Worm (Caenorhabditis elegans) whole organism, L4 larva: ENCODE data around the gene rps-29.

Experiments used
- D1046.2 ChIP-seq: fragments of 200-800 bp; sonication (Bioruptor generic); IDR thresholded peaks from 2 replicates; pipeline ENCODE4 v1.3.6; 2022; ENCODE audit warnings: missing genetic modification characterization, missing compliant biosample characterization
- F10B5.3 ChIP-seq: sonication (generic microtip); optimal IDR thresholded peaks from 2 replicates; lab custom pipeline; 2016; ENCODE audit warnings: mild to moderate bottlenecking, missing genetic modification characterization, missing compliant biosample characterization
- F26F4.8 ChIP-seq: fragments of 200-800 bp; sonication (Bioruptor generic); conservative IDR thresholded peaks from 2 replicates; pipeline ENCODE4 v1.3.6; 2022; ENCODE audit warnings: missing genetic modification characterization, missing compliant biosample characterization
- F37D6.2 ChIP-seq: sonication (generic microtip); optimal IDR thresholded peaks from 2 replicates; lab custom pipeline; 2016; ENCODE audit warnings: mild to moderate bottlenecking, missing genetic modification characterization, missing compliant biosample characterization
- F44E2.7 ChIP-seq: fragments of 200-800 bp; sonication (Bioruptor generic); IDR thresholded peaks from 2 replicates; pipeline ENCODE4 v2.1.2; 2022; ENCODE audit warnings: missing genetic modification characterization, missing compliant biosample characterization
- R02D3.7 ChIP-seq: fragments of 150-350 bp; sonication (generic microtip); optimal IDR thresholded peaks from 3 replicates; lab custom pipeline; 2014; ENCODE audit warnings: missing biosample characterization, missing genetic modification characterization
- T20F7.1 ChIP-seq: fragments of 200-800 bp; sonication (Bioruptor generic); optimal IDR thresholded peaks from 2 replicates; lab custom pipeline; 2018; ENCODE audit warnings: mild to moderate bottlenecking, missing genetic modification characterization, missing compliant biosample characterization
- Y48G9A.11 ChIP-seq: fragments of 200-800 bp; sonication (Bioruptor generic); IDR thresholded peaks from 2 replicates; pipeline ENCODE4 v1.3.6; 2022; ENCODE audit warnings: missing genetic modification reagents, missing genetic modification characterization, missing compliant biosample characterization
- Y5F2A.4 ChIP-seq: fragments of 200-800 bp; sonication (Bioruptor generic); optimal IDR thresholded peaks from 2 replicates; lab custom pipeline; 2018; ENCODE audit warnings: mild to moderate bottlenecking, missing genetic modification characterization, missing compliant biosample characterization
- aha-1 ChIP-seq: fragments of 150-350 bp; peaks from one replicate; lab custom pipeline; 2014; ENCODE audit warnings: missing biosample characterization, missing genetic modification characterization
- aly-2 ChIP-seq: sonication (generic microtip); optimal IDR thresholded peaks from 2 replicates; lab custom pipeline; 2018; ENCODE audit warnings: missing biosample characterization, missing genetic modification characterization
- ceh-28 ChIP-seq: fragments of 150-350 bp; optimal IDR thresholded peaks from 2 replicates; lab custom pipeline; 2014; ENCODE audit warnings: missing biosample characterization, missing genetic modification reagents, missing genetic modification characterization
- daf-19 ChIP-seq: fragments of 200-800 bp; sonication (Bioruptor generic); conservative IDR thresholded peaks from 2 replicates; pipeline ENCODE4 v1.3.6; 2022; ENCODE audit warnings: missing genetic modification characterization, missing compliant biosample characterization
- dmd-6 ChIP-seq: fragments of 200-800 bp; sonication (Bioruptor generic); IDR thresholded peaks from 2 replicates; pipeline ENCODE4 v1.3.6; 2022; ENCODE audit warnings: missing genetic modification reagents, missing genetic modification characterization, missing compliant biosample characterization
- dpl-1 ChIP-seq: fragments of 150-350 bp; optimal IDR thresholded peaks from 2 replicates; lab custom pipeline; 2014; ENCODE audit warnings: missing biosample characterization, missing genetic modification reagents, missing genetic modification characterization
- dve-1 ChIP-seq: sonication (generic microtip); optimal IDR thresholded peaks from 2 replicates; lab custom pipeline; 2017; ENCODE audit warnings: antibody characterized with exemption, mild to moderate bottlenecking, missing genetic modification characterization, missing compliant biosample characterization; ENCODE audit not compliant: insufficient read depth
- fkh-10 ChIP-seq: fragments of 150-350 bp; optimal IDR thresholded peaks from 2 replicates; lab custom pipeline; 2014; ENCODE audit warnings: missing biosample characterization, missing genetic modification reagents, missing genetic modification characterization
- fos-1 ChIP-seq: fragments of 150-350 bp; optimal IDR thresholded peaks from 2 replicates; lab custom pipeline; 2014; ENCODE audit warnings: missing biosample characterization, missing genetic modification characterization
- hlh-11 ChIP-seq: fragments of 200-800 bp; sonication (Bioruptor generic); optimal IDR thresholded peaks from 2 replicates; lab custom pipeline; 2018; ENCODE audit warnings: mild to moderate bottlenecking, missing genetic modification characterization, missing compliant biosample characterization
- hlh-30 ChIP-seq: sonication (generic microtip); optimal IDR thresholded peaks from 2 replicates; lab custom pipeline; 2017; ENCODE audit warnings: antibody characterized with exemption, mild to moderate bottlenecking, missing genetic modification characterization, missing compliant biosample characterization; ENCODE audit not compliant: insufficient read depth
- hmg-1.1 ChIP-seq: fragments of 200-800 bp; sonication (Bioruptor generic); IDR thresholded peaks from 2 replicates; pipeline ENCODE4 v1.3.6; 2022; ENCODE audit warnings: missing genetic modification reagents, missing genetic modification characterization, missing compliant biosample characterization
- lin-38 ChIP-seq: fragments of 200-800 bp; sonication (Bioruptor generic); IDR thresholded peaks from 2 replicates; pipeline ENCODE4 v1.3.6; 2022; ENCODE audit warnings: missing genetic modification reagents, missing genetic modification characterization, missing compliant biosample characterization
- lsy-2 ChIP-seq, 2 experiments: fragments of 150-350 bp in 1 of 2; sonication (generic microtip) in 1 of 2; optimal IDR thresholded peaks; 2 replicates each; lab custom pipeline; 2014 to 2017; ENCODE audit warnings: missing biosample characterization in 2 of 2, missing genetic modification characterization in 2 of 2
- mdl-1 ChIP-seq, 2 experiments: fragments of 150-350 bp in 1 of 2; sonication (generic microtip) in 1 of 2; optimal IDR thresholded peaks; 2 replicates each; lab custom pipeline; 2014 to 2017; ENCODE audit warnings: missing biosample characterization in 2 of 2, missing genetic modification characterization in 2 of 2
- mep-1 ChIP-seq: fragments of 150-350 bp; sonication (generic microtip); optimal IDR thresholded peaks from 3 replicates; lab custom pipeline; 2014; ENCODE audit warnings: missing biosample characterization, missing genetic modification characterization
- mes-2 ChIP-seq: sonication (generic microtip); optimal IDR thresholded peaks from 2 replicates; lab custom pipeline; 2016; ENCODE audit warnings: missing genotype, mild to moderate bottlenecking, missing genetic modification characterization, missing compliant biosample characterization; ENCODE audit not compliant: poor library complexity, severe bottlenecking
- nhr-11 ChIP-seq: fragments of 150-350 bp; optimal IDR thresholded peaks from 2 replicates; lab custom pipeline; 2014; ENCODE audit warnings: missing biosample characterization, missing genetic modification characterization
- nhr-28 ChIP-seq: fragments of 150-350 bp; optimal IDR thresholded peaks from 2 replicates; lab custom pipeline; 2014; ENCODE audit warnings: missing biosample characterization, missing genetic modification characterization
- nhr-41 ChIP-seq: fragments of 200-800 bp; sonication (Bioruptor generic); IDR thresholded peaks from 2 replicates; pipeline ENCODE4 v1.3.6; 2022; ENCODE audit warnings: missing genetic modification reagents, missing genetic modification characterization, missing compliant biosample characterization
- nhr-42 ChIP-seq: fragments of 200-800 bp; sonication (Bioruptor generic); IDR thresholded peaks from 2 replicates; pipeline ENCODE4 v1.3.6; 2022; ENCODE audit warnings: missing genetic modification characterization, missing compliant biosample characterization
- nhr-6 ChIP-seq: fragments of 150-350 bp; optimal IDR thresholded peaks from 2 replicates; lab custom pipeline; 2014; ENCODE audit warnings: missing biosample characterization, missing genetic modification characterization
- pha-4 ChIP-seq, 2 experiments: fragments of 150-350 bp in 1 of 2; fragments of 200-800 bp in 1 of 2; sonication (Bioruptor generic) in 1 of 2; IDR thresholded peaks in 1 of 2; optimal IDR thresholded peaks in 1 of 2; 2 replicates each; pipeline versions ENCODE4 v1.3.6 to Lab custom; 2014 to 2022; ENCODE audit warnings: missing genetic modification characterization in 2 of 2, missing genetic modification reagents in 2 of 2, missing biosample characterization in 1 of 2, missing compliant biosample characterization in 1 of 2
- pqm-1 ChIP-seq: sonication (generic microtip); optimal IDR thresholded peaks from 2 replicates; lab custom pipeline; 2017; ENCODE audit warnings: missing biosample characterization, missing genetic modification characterization
- rbr-2 ChIP-seq: sonication (generic microtip); optimal IDR thresholded peaks from 2 replicates; lab custom pipeline; 2016; ENCODE audit warnings: missing genotype, missing genetic modification characterization, missing compliant biosample characterization
- sdz-12 ChIP-seq: fragments of 200-800 bp; sonication (Bioruptor generic); optimal IDR thresholded peaks from 2 replicates; lab custom pipeline; 2018; ENCODE audit warnings: mild to moderate bottlenecking, missing genetic modification characterization, missing compliant biosample characterization
- skn-1 ChIP-seq: fragments of 150-350 bp; optimal IDR thresholded peaks from 2 replicates; lab custom pipeline; 2014; ENCODE audit warnings: missing biosample characterization, missing genetic modification characterization
- spr-1 ChIP-seq: sonication (generic microtip); optimal IDR thresholded peaks from 2 replicates; lab custom pipeline; 2016; ENCODE audit warnings: mild to moderate bottlenecking, missing genetic modification characterization, missing compliant biosample characterization
- tra-1 ChIP-seq: fragments of 200-800 bp; sonication (Bioruptor generic); IDR thresholded peaks from 2 replicates; pipeline ENCODE4 v1.3.6; 2022; ENCODE audit warnings: missing genetic modification reagents, missing genetic modification characterization, missing compliant biosample characterization
- zag-1 ChIP-seq: fragments of 150-350 bp; optimal IDR thresholded peaks from 2 replicates; lab custom pipeline; 2014; ENCODE audit warnings: missing biosample characterization, missing genetic modification characterization
- zip-2 ChIP-seq: fragments of 150-350 bp; optimal IDR thresholded peaks from 2 replicates; lab custom pipeline; 2014; ENCODE audit warnings: missing biosample characterization, missing genetic modification characterization

rps-29 gene

DNA sequence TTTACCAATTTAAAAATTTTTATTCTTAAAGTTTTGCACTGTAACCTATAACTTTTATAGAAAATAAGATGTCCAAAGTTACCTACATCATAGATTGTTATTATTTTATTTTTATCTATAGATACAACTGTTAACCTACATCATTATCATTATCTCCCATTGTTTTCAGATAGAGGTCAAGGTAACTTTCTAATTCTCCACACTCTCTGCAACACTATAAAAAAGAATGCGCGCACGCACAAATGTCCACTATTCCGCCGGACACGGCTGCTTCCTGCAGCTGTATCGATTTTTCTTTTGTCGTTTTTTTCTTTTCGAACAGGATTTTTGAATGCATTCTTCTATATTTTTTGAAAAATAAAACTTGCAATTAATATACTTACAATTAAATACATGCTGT, 21.4 kb upstream of the rps-29 start:
- TF ChIP-seq sdz-12 (GFP tag; lab: Kevin White, UChicago): no peak
- TF ChIP-seq lsy-2 (tag; optimal IDR thresholded peaks at IDR 0.05; lab: Kevin White, UChicago): peak in 1 of 2 experiments; percentile 9
- TF ChIP-seq nhr-41 (GFP tag; lab: Robert Waterston, UW): no peak
- TF ChIP-seq nhr-28 (tag; lab: Kevin White, UChicago): peak; percentile 22
- peak; percentile 2 for TF ChIP-seq hlh-30
- TF ChIP-seq mdl-1 (tag; optimal IDR thresholded peaks at IDR 0.05; lab: Kevin White, UChicago): peak in 1 of 2 experiments; percentile 17
- TF ChIP-seq, all 104 proteins: peak for 4

ce11 chrIII:773114-773513, 21.0 kb upstream of the rps-29 start, which contains the start of gene cyn-6:
Gene cyn-6 (plus strand): TSS chrIII:773414.
- TF ChIP-seq F44E2.7 (GFP tag; lab: Robert Waterston, UW) (no peak), hlh-30 (no peak)

DNA sequence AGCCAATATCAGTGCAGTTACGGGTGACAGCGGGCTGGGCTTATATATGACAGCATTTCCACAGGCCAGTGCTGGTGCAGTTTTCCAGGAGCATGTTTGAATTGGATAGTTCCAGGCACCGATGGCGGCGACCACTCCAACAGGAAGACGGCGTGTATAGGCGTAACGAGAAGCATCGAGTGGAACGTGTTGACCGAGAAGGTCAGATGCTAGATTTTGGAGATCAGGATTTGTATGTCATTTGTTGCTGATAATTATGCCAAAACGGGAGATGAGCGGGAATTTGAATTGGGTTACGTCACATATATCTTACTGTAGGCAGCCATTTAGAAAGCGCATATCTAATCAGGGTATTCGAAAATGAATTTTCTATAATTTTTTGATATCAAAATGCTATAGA, 18.7 kb upstream of the rps-29 start:
- TF ChIP-seq nhr-42 (GFP tag; lab: Robert Waterston, UW) (no peak), aha-1 (peak; percentile 55)
- TF ChIP-seq, all 104 proteins: peak for 1

DNA sequence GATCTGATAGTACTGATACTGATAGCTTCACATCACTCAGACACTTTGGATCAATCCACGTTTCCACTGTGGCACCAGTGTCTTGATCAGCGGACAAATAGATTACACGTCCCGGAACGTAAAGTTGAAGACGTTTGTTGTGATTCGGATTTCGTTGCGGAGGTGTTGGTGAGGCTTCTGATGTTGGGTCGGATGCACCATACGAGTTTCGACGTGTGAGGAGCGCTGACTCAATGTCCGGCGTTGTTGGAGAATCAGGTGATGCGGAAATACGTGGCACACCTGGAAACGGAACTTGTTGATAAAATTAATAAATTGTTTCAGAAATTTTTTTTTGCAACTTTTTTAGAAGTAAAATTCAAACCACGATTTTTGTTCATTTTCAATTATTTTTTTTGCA, 15.3 kb upstream of the rps-29 start, which contains the start of gene alh-11:
Gene alh-11, minus strand, starts transcription at position 101 of the 400 bp plus-strand sequence.
- TF ChIP-seq dve-1 (no peak), F26F4.8 (GFP tag; lab: Robert Waterston, UW) (no peak), aha-1 (no peak), skn-1 (tag; lab: Kevin White, UChicago) (no peak)

DNA sequence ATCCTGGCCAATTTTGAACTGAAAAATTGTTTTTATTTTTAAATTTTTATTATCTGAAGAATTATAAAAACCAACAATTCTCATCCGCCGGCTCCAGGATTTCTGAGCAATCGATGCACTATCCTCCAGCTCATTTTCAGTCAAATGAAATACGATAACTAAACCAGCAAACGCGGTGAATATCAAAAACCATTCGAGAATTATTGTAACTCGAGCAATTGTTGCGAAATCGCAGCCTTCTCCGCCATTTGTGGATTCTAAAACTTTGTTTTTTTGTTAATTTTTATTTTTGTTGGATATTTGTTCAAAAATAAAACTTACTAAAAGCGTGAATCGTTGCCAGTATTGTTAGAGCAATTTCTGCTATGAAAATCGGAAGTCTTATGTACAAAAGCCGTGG, 11.6 kb upstream of the rps-29 start:
- TF ChIP-seq R02D3.7 (tag; lab: Kevin White, UChicago) (no peak), aha-1 (peak; percentile 51), zip-2 (tag; lab: Kevin White, UChicago) (no peak), aly-2 (tag; lab: Kevin White, UChicago) (no peak), lin-38 (GFP tag; lab: Robert Waterston, UW) (peak; percentile 14; the same call in 1 of the 2 replicates)

DNA sequence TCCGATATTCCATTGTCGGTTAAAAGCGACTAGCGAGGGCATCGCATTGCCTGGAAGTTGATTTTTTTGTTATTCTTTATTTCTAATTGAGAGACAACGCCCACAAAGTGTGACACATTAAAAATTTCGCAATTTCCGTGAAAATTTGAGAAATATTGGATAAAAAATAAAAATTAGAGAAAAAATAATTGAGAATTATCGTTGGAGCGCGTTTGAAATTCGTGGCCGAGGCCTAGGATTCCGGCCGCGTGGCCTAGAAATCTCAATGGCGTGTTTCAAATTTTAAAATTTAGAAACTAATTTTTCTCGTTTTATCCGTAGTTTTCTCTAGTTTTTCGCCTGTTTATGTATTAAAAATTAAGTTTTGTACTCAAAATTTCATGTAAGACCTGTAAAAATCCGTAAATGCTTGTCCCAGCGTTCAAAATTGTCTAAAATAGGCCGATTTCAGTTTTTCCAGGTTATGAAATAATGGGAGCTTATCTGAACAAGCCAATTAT, 10.8 kb upstream of the rps-29 start, which contains the start of the genes dagl-2 and ppm-1.G:
Gene dagl-2, minus strand, starts transcription at position 52 of the 500 bp plus-strand sequence.
Gene ppm-1.G, plus strand, starts transcription at position 450 of the 500 bp plus-strand sequence.
- TF ChIP-seq nhr-11 (peak; percentile 28), zag-1 (tag; lab: Kevin White, UChicago) (no peak), rbr-2 (tag; lab: Kevin White, UChicago) (peak; percentile 53), tra-1 (GFP tag; lab: Robert Waterston, UW) (no peak), nhr-6 (tag; lab: Kevin White, UChicago) (peak; percentile 72), daf-19 (GFP tag; lab: Robert Waterston, UW) (no peak), F44E2.7 (GFP tag; lab: Robert Waterston, UW) (no peak), F37D6.2 (tag; lab: Kevin White, UChicago) (no peak), F10B5.3 (tag; lab: Kevin White, UChicago) (no peak), hmg-1.1 (no peak), dmd-6 (GFP tag; lab: Robert Waterston, UW) (peak; percentile 48; the same call in 1 of the 2 replicates), skn-1 (tag; lab: Kevin White, UChicago) (no peak), pha-4 (GFP tag; IDR thresholded peaks at IDR 0.05; lab: Robert Waterston, UW) (no peak), pha-4 (tag; optimal IDR thresholded peaks at IDR 0.05; lab: Kevin White, UChicago) (peak; percentile 31), fkh-10 (GFP tag; lab: Kevin White, UChicago) (peak; percentile 52), T20F7.1 (no peak), pqm-1 (tag; lab: Kevin White, UChicago) (peak; percentile 9), hlh-30 (peak; percentile 47), spr-1 (no peak), hlh-11 (tag; lab: Kevin White, UChicago) (peak; percentile 19), lsy-2 (tag; optimal IDR thresholded peaks at IDR 0.05; lab: Kevin White, UChicago) (peak; percentile 46 to 88), nhr-28 (tag; lab: Kevin White, UChicago) (peak; percentile 10), mep-1 (tag; lab: Kevin White, UChicago) (peak; percentile 69), Y5F2A.4 (GFP tag; lab: Kevin White, UChicago) (no peak), mes-2 (peak; percentile 97), fos-1 (tag; lab: Kevin White, UChicago) (no peak), F26F4.8 (GFP tag; lab: Robert Waterston, UW) (no peak), dpl-1 (GFP tag; lab: Kevin White, UChicago) (peak; percentile 72), ceh-28 (tag; lab: Kevin White, UChicago) (no peak), D1046.2 (no peak), Y48G9A.11 (GFP tag; lab: Robert Waterston, UW) (no peak), aly-2 (tag; lab: Kevin White, UChicago) (no peak)
